Fruit fly (Drosophila melanogaster) whole organism, prepupa: Measurements from ENCODE around the gene CG32260.

Experiments
- Blimp-1 ChIP-seq: fragments of 200-800 bp; sonication (Bioruptor generic); optimal IDR thresholded peaks from 3 replicates; lab custom pipeline; 2017; ENCODE audit warnings: missing biosample characterization, missing genetic modification characterization, mild to moderate bottlenecking, moderate library complexity, missing genetic modification reagents
- CG10631 ChIP-seq: fragments of 200-800 bp; sonication (Bioruptor generic); optimal IDR thresholded peaks from 2 replicates; lab custom pipeline; 2016; ENCODE audit warnings: missing biosample characterization, missing genetic modification characterization
- CG10669 ChIP-seq: fragments of 200-800 bp; sonication (Bioruptor generic); optimal IDR thresholded peaks from 3 replicates; lab custom pipeline; 2018; ENCODE audit warnings: missing biosample characterization, mild to moderate bottlenecking, missing genetic modification characterization, moderate library complexity
- CG11294 ChIP-seq: fragments of 200-800 bp; sonication (Bioruptor generic); IDR thresholded peaks from 2 replicates; pipeline ENCODE4 v1.3.6; 2022; ENCODE audit warnings: missing biosample characterization, missing genetic modification characterization
- CG11902 ChIP-seq: fragments of 200-800 bp; sonication (Bioruptor generic); optimal IDR thresholded peaks from 3 replicates; lab custom pipeline; 2016; ENCODE audit warnings: missing biosample characterization, missing genetic modification characterization
- CG15336 ChIP-seq: fragments of 200-800 bp; sonication (Bioruptor generic); IDR thresholded peaks from 2 replicates; pipeline ENCODE4 v1.3.6; 2022; ENCODE audit warnings: missing biosample characterization, missing genetic modification characterization
- CG1621 ChIP-seq: fragments of 200-800 bp; sonication (Bioruptor generic); optimal IDR thresholded peaks from 3 replicates; lab custom pipeline; 2018; ENCODE audit warnings: missing biosample characterization, mild to moderate bottlenecking, missing genetic modification characterization
- CG16779 ChIP-seq: fragments of 200-800 bp; sonication (Bioruptor generic); optimal IDR thresholded peaks from 3 replicates; lab custom pipeline; 2017; ENCODE audit warnings: missing biosample characterization, mild to moderate bottlenecking, missing genetic modification characterization
- CG31627 ChIP-seq: fragments of 200-800 bp; sonication (Bioruptor generic); optimal IDR thresholded peaks from 3 replicates; lab custom pipeline; 2016; ENCODE audit warnings: missing biosample characterization, missing genetic modification characterization
- CG32006 ChIP-seq: fragments of 200-800 bp; sonication (Bioruptor generic); optimal IDR thresholded peaks from 3 replicates; lab custom pipeline; 2017; ENCODE audit warnings: missing biosample characterization, mild to moderate bottlenecking, missing genetic modification characterization
- CG34406 ChIP-seq: fragments of 200-800 bp; sonication (Bioruptor generic); optimal IDR thresholded peaks from 3 replicates; lab custom pipeline; 2016; ENCODE audit warnings: missing biosample characterization, missing genetic modification characterization
- CG4318 ChIP-seq: fragments of 200-800 bp; sonication (Bioruptor generic); optimal IDR thresholded peaks from 3 replicates; lab custom pipeline; 2017; ENCODE audit warnings: missing biosample characterization, mild to moderate bottlenecking, missing genetic modification characterization
- CG6163 ChIP-seq: fragments of 200-800 bp; sonication (Bioruptor generic); IDR thresholded peaks from 3 replicates; pipeline ENCODE4 v1.3.6; 2022; ENCODE audit warnings: missing biosample characterization, missing genetic modification characterization
- CG6276 ChIP-seq: fragments of 200-800 bp; sonication (Bioruptor generic); optimal IDR thresholded peaks from 2 replicates; lab custom pipeline; 2017; ENCODE audit warnings: missing biosample characterization, mild to moderate bottlenecking, missing genetic modification characterization
- CG6792 ChIP-seq: fragments of 200-800 bp; sonication (Bioruptor generic); optimal IDR thresholded peaks from 3 replicates; lab custom pipeline; 2016; ENCODE audit warnings: missing biosample characterization, missing genetic modification characterization
- CG6808 ChIP-seq: fragments of 200-800 bp; sonication (Bioruptor generic); optimal IDR thresholded peaks from 3 replicates; lab custom pipeline; 2017; ENCODE audit warnings: missing biosample characterization, missing genetic modification characterization, mild to moderate bottlenecking, moderate library complexity, missing genetic modification reagents
- CG6854 ChIP-seq: fragments of 200-800 bp; sonication (Bioruptor generic); optimal IDR thresholded peaks from 2 replicates; lab custom pipeline; 2017; ENCODE audit warnings: missing biosample characterization, mild to moderate bottlenecking, missing genetic modification characterization
- CG8119 ChIP-seq: fragments of 200-800 bp; sonication (Bioruptor generic); IDR thresholded peaks from 3 replicates; pipeline ENCODE4 v1.3.6; 2022; ENCODE audit warnings: missing biosample characterization, missing genetic modification characterization
- CG8319 ChIP-seq: fragments of 200-800 bp; sonication (Bioruptor generic); optimal IDR thresholded peaks from 3 replicates; lab custom pipeline; 2016; ENCODE audit warnings: missing biosample characterization, missing genetic modification characterization
- CG8632 ChIP-seq: fragments of 200-800 bp; sonication (Bioruptor generic); optimal IDR thresholded peaks from 3 replicates; lab custom pipeline; 2016; ENCODE audit warnings: missing biosample characterization, missing genetic modification characterization
- CG9139 ChIP-seq: fragments of 200-800 bp; sonication (Bioruptor generic); optimal IDR thresholded peaks from 3 replicates; lab custom pipeline; 2017; ENCODE audit warnings: missing biosample characterization, mild to moderate bottlenecking, missing genetic modification characterization
- Eip75B ChIP-seq: fragments of 200-800 bp; sonication (Bioruptor generic); optimal IDR thresholded peaks from 3 replicates; lab custom pipeline; 2016; ENCODE audit warnings: missing biosample characterization, missing genetic modification characterization
- Eip78C ChIP-seq: fragments of 200-800 bp; sonication (Bioruptor generic); peaks from one replicate; lab custom pipeline; 2016; ENCODE audit warnings: missing biosample characterization, missing genetic modification characterization
- Eip93F ChIP-seq: fragments of 200-800 bp; sonication (Bioruptor generic); optimal IDR thresholded peaks from 2 replicates; lab custom pipeline; 2016; ENCODE audit warnings: missing biosample characterization, mild to moderate bottlenecking, missing genetic modification characterization
- Ets21C ChIP-seq: fragments of 200-800 bp; sonication (Bioruptor generic); optimal IDR thresholded peaks from 3 replicates; lab custom pipeline; 2016; ENCODE audit warnings: missing biosample characterization, missing genetic modification characterization
- Ets96B ChIP-seq: fragments of 200-800 bp; optimal IDR thresholded peaks from 2 replicates; lab custom pipeline; 2019; ENCODE audit warnings: missing biosample characterization, mild to moderate bottlenecking, missing genetic modification characterization, moderate library complexity
- Hr38 ChIP-seq: sonication (Bioruptor generic); optimal IDR thresholded peaks from 2 replicates; lab custom pipeline; 2016; ENCODE audit warnings: missing biosample characterization, missing genetic modification characterization
- Hr39 ChIP-seq: fragments of 200-800 bp; sonication (Bioruptor generic); optimal IDR thresholded peaks from 2 replicates; lab custom pipeline; 2016; ENCODE audit warnings: missing biosample characterization, missing genetic modification characterization
- Met ChIP-seq: fragments of 200-800 bp; sonication (Bioruptor generic); optimal IDR thresholded peaks from 3 replicates; lab custom pipeline; 2016; ENCODE audit warnings: missing biosample characterization, missing genetic modification characterization
- OdsH ChIP-seq: fragments of 200-800 bp; sonication (Bioruptor generic); optimal IDR thresholded peaks from 3 replicates; lab custom pipeline; 2016; ENCODE audit warnings: missing biosample characterization, missing genetic modification characterization
- Smox ChIP-seq: fragments of 200-800 bp; sonication (Bioruptor generic); optimal IDR thresholded peaks from 3 replicates; lab custom pipeline; 2016; ENCODE audit warnings: missing biosample characterization, missing genetic modification characterization
- Sox102F ChIP-seq: fragments of 200-800 bp; sonication (Bioruptor generic); optimal IDR thresholded peaks from 2 replicates; lab custom pipeline; 2016; ENCODE audit warnings: missing biosample characterization, mild to moderate bottlenecking, missing genetic modification characterization
- Sox14 ChIP-seq: fragments of 200-800 bp; sonication (Bioruptor generic); optimal IDR thresholded peaks from 3 replicates; lab custom pipeline; 2016; ENCODE audit warnings: missing biosample characterization, missing genetic modification characterization
- Sox15 ChIP-seq: fragments of 200-800 bp; sonication (Bioruptor generic); optimal IDR thresholded peaks from 3 replicates; lab custom pipeline; 2016; ENCODE audit warnings: missing biosample characterization, missing genetic modification characterization
- achi ChIP-seq: fragments of 200-800 bp; sonication (Bioruptor generic); optimal IDR thresholded peaks from 3 replicates; lab custom pipeline; 2016; ENCODE audit warnings: missing biosample characterization, missing genetic modification characterization
- acj6 ChIP-seq: fragments of 200-800 bp; sonication (Bioruptor generic); optimal IDR thresholded peaks from 3 replicates; lab custom pipeline; 2016; ENCODE audit warnings: missing biosample characterization, missing genetic modification characterization
- cyc ChIP-seq: fragments of 200-800 bp; sonication (Bioruptor generic); optimal IDR thresholded peaks from 3 replicates; lab custom pipeline; 2016; ENCODE audit warnings: missing biosample characterization, missing genetic modification characterization
- dac ChIP-seq: fragments of 200-800 bp; sonication (Bioruptor generic); optimal IDR thresholded peaks from 2 replicates; lab custom pipeline; 2017; ENCODE audit warnings: missing biosample characterization, mild to moderate bottlenecking, missing genetic modification characterization
- dsx ChIP-seq: fragments of 200-800 bp; optimal IDR thresholded peaks from 3 replicates; lab custom pipeline; 2019; ENCODE audit warnings: missing biosample characterization, mild to moderate bottlenecking, missing genetic modification characterization, moderate library complexity; ENCODE audit not compliant: poor library complexity, severe bottlenecking
- eg ChIP-seq: fragments of 200-800 bp; sonication (Bioruptor generic); IDR thresholded peaks from 3 replicates; pipeline ENCODE4 v1.3.6; 2022; ENCODE audit warnings: missing biosample characterization, missing genetic modification characterization
- esn ChIP-seq: fragments of 200-800 bp; sonication (Bioruptor generic); optimal IDR thresholded peaks from 2 replicates; lab custom pipeline; 2016; ENCODE audit warnings: missing biosample characterization, mild to moderate bottlenecking, missing genetic modification characterization, moderate library complexity
- fd59A ChIP-seq: fragments of 200-800 bp; sonication (Bioruptor generic); optimal IDR thresholded peaks from 2 replicates; lab custom pipeline; 2017; ENCODE audit warnings: missing biosample characterization, mild to moderate bottlenecking, missing genetic modification characterization, missing genetic modification reagents
- fd85E ChIP-seq: fragments of 200-800 bp; sonication (Bioruptor generic); optimal IDR thresholded peaks from 3 replicates; lab custom pipeline; 2016; ENCODE audit warnings: missing biosample characterization, missing genetic modification characterization
- fkh ChIP-seq: fragments of 200-800 bp; sonication (Bioruptor generic); optimal IDR thresholded peaks from 3 replicates; lab custom pipeline; 2017; ENCODE audit warnings: missing biosample characterization, mild to moderate bottlenecking, missing genetic modification characterization, moderate library complexity
- lz ChIP-seq: fragments of 200-800 bp; sonication (Bioruptor generic); optimal IDR thresholded peaks from 3 replicates; lab custom pipeline; 2016; ENCODE audit warnings: missing biosample characterization, missing genetic modification characterization
- net ChIP-seq: fragments of 200-800 bp; sonication (Bioruptor generic); optimal IDR thresholded peaks from 3 replicates; lab custom pipeline; 2016; ENCODE audit warnings: missing biosample characterization, missing genetic modification characterization
- pdm3 ChIP-seq: fragments of 200-800 bp; sonication (Bioruptor generic); optimal IDR thresholded peaks from 3 replicates; lab custom pipeline; 2016; ENCODE audit warnings: missing biosample characterization, missing genetic modification characterization
- salr ChIP-seq, 2 experiments: fragments of 200-800 bp; sonication (Bioruptor generic); optimal IDR thresholded peaks; 3 replicates each; lab custom pipeline; 2016 to 2018; ENCODE audit warnings: missing biosample characterization in 2 of 2, missing genetic modification characterization in 2 of 2, mild to moderate bottlenecking in 1 of 2
- spab ChIP-seq: fragments of 200-800 bp; sonication (Bioruptor generic); optimal IDR thresholded peaks from 2 replicates; lab custom pipeline; 2017; ENCODE audit warnings: missing biosample characterization, mild to moderate bottlenecking, missing genetic modification characterization, missing genetic modification reagents
- svp ChIP-seq: fragments of 200-800 bp; sonication (Bioruptor generic); peaks from one replicate; lab custom pipeline; 2016; ENCODE audit warnings: missing biosample characterization, missing genetic modification characterization
- topi ChIP-seq: fragments of 200-800 bp; sonication (Bioruptor generic); optimal IDR thresholded peaks from 3 replicates; lab custom pipeline; 2016; ENCODE audit warnings: missing biosample characterization, missing genetic modification characterization
- vri ChIP-seq: fragments of 200-800 bp; sonication (Bioruptor generic); optimal IDR thresholded peaks from 3 replicates; lab custom pipeline; 2016; ENCODE audit warnings: missing biosample characterization, mild to moderate bottlenecking, missing genetic modification characterization

Gene CG32260

dm6 chr3L:4138804-4139521 lies 3.2 kb upstream of the CG32260 start, which contains the start of the genes Rop and Ras64B:
Gene Rop (minus strand): TSS chr3L:4138996.
Gene Ras64B (plus strand): TSS chr3L:4139076.
- peak; percentile 22; the same call in 1 of the 3 replicates for TF ChIP-seq CG8119 (GFP tag; lab: Robert Waterston, UW)
- no peak for TF ChIP-seq cyc (GFP tag; lab: Kevin White, UChicago)
- TF ChIP-seq CG6163, result no peak
- TF ChIP-seq vri, result no peak
- peak; percentile 20 for TF ChIP-seq lz (GFP tag; lab: Kevin White, UChicago)
- TF ChIP-seq CG8319 (GFP tag; lab: Kevin White, UChicago), result no peak
- no peak for TF ChIP-seq Sox102F (GFP tag; lab: Kevin White, UChicago)
- TF ChIP-seq CG8632 (GFP tag; lab: Kevin White, UChicago), result no peak
- TF ChIP-seq Blimp-1 (GFP tag; lab: Kevin White, UChicago), result no peak
- TF ChIP-seq Eip93F (GFP tag; lab: Kevin White, UChicago), result no peak
- no peak for TF ChIP-seq Ets96B (tag; lab: Kevin White, UChicago)
- no peak for TF ChIP-seq pdm3 (GFP tag; lab: Kevin White, UChicago)
- peak; percentile 94 for TF ChIP-seq svp (GFP tag; lab: Kevin White, UChicago)
- TF ChIP-seq Hr38, result no peak
- no peak for TF ChIP-seq OdsH (GFP tag; lab: Kevin White, UChicago)
- TF ChIP-seq CG10631, result no peak
- TF ChIP-seq CG6792 (GFP tag; lab: Kevin White, UChicago), result no peak
- TF ChIP-seq CG1621, result no peak
- no peak for TF ChIP-seq Ets21C (GFP tag; lab: Kevin White, UChicago)
- peak; percentile 87 for TF ChIP-seq fkh (GFP tag; lab: Kevin White, UChicago)
- peak; percentile 14; the same call in 1 of the 2 replicates for TF ChIP-seq CG15336 (GFP tag; lab: Robert Waterston, UW)
- no peak for TF ChIP-seq CG10669 (GFP tag; lab: Kevin White, UChicago)
- no peak for TF ChIP-seq CG4318 (GFP tag; lab: Kevin White, UChicago)
- no peak for TF ChIP-seq Met (GFP tag; lab: Kevin White, UChicago)
- TF ChIP-seq salr (GFP tag; optimal IDR thresholded peaks at IDR 0.05; lab: Kevin White, UChicago), result no peak
- TF ChIP-seq CG9139 (GFP tag; lab: Kevin White, UChicago), result no peak
- TF ChIP-seq fd85E (GFP tag; lab: Kevin White, UChicago), result no peak
- no peak for TF ChIP-seq CG6854 (GFP tag; lab: Kevin White, UChicago)
- TF ChIP-seq CG34406 (GFP tag; lab: Kevin White, UChicago), result no peak
- peak; percentile 75 for TF ChIP-seq Sox14 (GFP tag; lab: Kevin White, UChicago)
- no peak for TF ChIP-seq Sox15
- TF ChIP-seq fd59A (GFP tag; lab: Kevin White, UChicago), result no peak
- TF ChIP-seq CG11902 (GFP tag; lab: Kevin White, UChicago), result no peak
- no peak for TF ChIP-seq Eip75B (GFP tag; lab: Kevin White, UChicago)
- no peak for TF ChIP-seq dac
- no peak for TF ChIP-seq acj6 (GFP tag; lab: Kevin White, UChicago)
- no peak for TF ChIP-seq CG16779 (tag; lab: Kevin White, UChicago)
- TF ChIP-seq spab (GFP tag; lab: Kevin White, UChicago), result no peak
- no peak for TF ChIP-seq CG31627 (GFP tag; lab: Kevin White, UChicago)
- no peak for TF ChIP-seq Smox (GFP tag; lab: Kevin White, UChicago)
- no peak for TF ChIP-seq CG32006
- TF ChIP-seq Hr39 (GFP tag; lab: Kevin White, UChicago), result no peak
- peak; percentile 57 for TF ChIP-seq esn (GFP tag; lab: Kevin White, UChicago)
- TF ChIP-seq CG6808 (GFP tag; lab: Kevin White, UChicago), result no peak
- TF ChIP-seq eg (GFP tag; lab: Robert Waterston, UW), result no peak
- TF ChIP-seq CG6276 (GFP tag; lab: Kevin White, UChicago), result no peak
- no peak for TF ChIP-seq Eip78C
- TF ChIP-seq topi, result no peak
- TF ChIP-seq dsx, result no peak
- TF ChIP-seq achi (GFP tag; lab: Kevin White, UChicago), result no peak
- TF ChIP-seq CG11294 (GFP tag; lab: Robert Waterston, UW), result no peak
- no peak for TF ChIP-seq net (GFP tag; lab: Kevin White, UChicago)
